Worm (Caenorhabditis elegans): ENCODE measurements around the gene AH9.6.

DNA sequence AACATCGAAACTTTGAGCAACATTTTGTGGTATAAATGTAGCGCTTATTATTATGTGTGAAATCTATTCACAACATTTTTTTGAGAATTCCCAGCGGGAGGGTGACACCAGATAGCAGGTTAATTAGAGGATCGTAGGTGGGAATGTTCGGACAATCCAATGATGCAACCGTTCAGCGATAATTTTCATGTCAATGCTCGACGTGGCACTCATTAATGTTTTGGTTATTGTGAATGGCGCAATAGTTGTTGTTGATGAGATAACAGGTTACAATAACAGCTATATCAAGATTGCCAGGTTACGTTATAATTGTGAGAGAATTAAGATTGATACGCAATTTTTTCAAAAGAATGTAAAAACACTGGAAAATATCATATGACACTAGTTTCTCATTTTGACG lies 36.6 kb downstream of the AH9.6 start:
- TF ChIP-seq rcor-1 (GFP tag; IDR thresholded peaks at IDR 0.05) (no peak), let-526 (GFP tag; IDR thresholded peaks at IDR 0.05) (no peak), F55B11.4 (tag; optimal IDR thresholded peaks at IDR 0.05; ENCODE audit: borderline replicate concordance, insufficient read depth) (no peak), nhr-120 (GFP tag; IDR thresholded peaks at IDR 0.05) (no peak), K12H6.12 (tag; optimal IDR thresholded peaks at IDR 0.05) (no peak), hrde-1 (tag; optimal IDR thresholded peaks at IDR 0.05; ENCODE audit: borderline replicate concordance) (no peak), nfya-1 (tag; optimal IDR thresholded peaks at IDR 0.05; ENCODE audit: borderline replicate concordance, insufficient read depth) (no peak), snpc-4 (GFP tag; optimal IDR thresholded peaks at IDR 0.05) (no peak), snpc-4 (tag; optimal IDR thresholded peaks at IDR 0.05) (no peak), ama-1 (optimal IDR thresholded peaks at IDR 0.05) (no peak), ama-1 (GFP tag; optimal IDR thresholded peaks at IDR 0.05) (no peak)
